Fruit fly (Drosophila melanogaster) whole organism, embryonic: Measurements from ENCODE around the gene CG31776.
A peak's percentile ranks its signal among the peaks of the same experiment; 100 is the strongest.

Source experiments
- Adf1 ChIP-seq: fragments of 200-800 bp; sonication (Bioruptor generic); IDR thresholded peaks from 2 replicates; pipeline ENCODE4 v1.3.6; 2022; ENCODE audit warnings: missing biosample characterization, missing genetic modification characterization
- Sox102F ChIP-seq: fragments of 200-800 bp; sonication (Bioruptor generic); optimal IDR thresholded peaks from 2 replicates; lab custom pipeline; 2018; ENCODE audit warnings: missing biosample characterization, mild to moderate bottlenecking, missing genetic modification characterization, moderate library complexity

DNA sequence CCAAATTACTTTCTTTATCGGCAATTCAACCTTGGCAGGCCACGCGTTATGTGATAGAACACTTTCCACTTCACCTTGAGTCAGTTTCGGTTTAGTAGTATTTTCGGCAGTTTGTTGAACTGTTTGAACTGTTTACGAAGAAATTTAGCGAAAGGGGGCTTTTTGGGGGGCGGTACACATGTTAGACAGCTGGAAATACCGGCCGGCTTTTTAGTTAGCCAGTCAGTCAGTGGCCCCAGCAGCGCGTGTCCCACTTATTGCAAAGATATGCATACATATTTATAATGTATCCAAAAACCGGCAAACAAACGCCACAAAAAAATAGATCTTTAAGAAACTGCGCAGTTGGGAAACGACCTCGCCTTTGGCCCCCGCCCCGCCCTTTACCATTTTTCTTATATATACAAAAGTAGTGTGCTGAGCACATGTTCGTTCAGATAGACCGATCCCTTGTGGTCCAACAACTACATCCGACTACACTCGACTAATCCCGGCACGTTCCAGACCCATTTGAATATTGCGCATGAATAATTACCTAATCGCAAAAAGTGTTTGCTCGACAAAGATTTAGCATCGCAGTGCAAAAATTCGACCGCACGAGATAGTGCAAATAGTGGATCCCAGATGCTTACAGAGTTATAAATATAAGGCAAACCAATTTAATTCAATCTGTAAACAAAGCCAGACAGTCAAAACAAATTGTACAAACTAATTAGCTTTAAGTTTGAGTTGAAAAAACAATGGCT, 9.9 kb downstream of the CG31776 start:
- TF ChIP-seq Sox102F (GFP tag; lab: Kevin White, UChicago): no peak
- peak; percentile 14; the same call in 1 of the 2 replicates for TF ChIP-seq Adf1
